Fruit fly (Drosophila melanogaster): ENCODE results near the gene CG12299.

CG12299 gene

dm6 chr2L:10736993-10737756, at the start of gene CG12299, which contains the start of gene Vha16-5:
CG12299 (plus strand) TSS chr2L:10737345.
Vha16-5 (minus strand) TSS chr2L:10737043.
- TF ChIP-seq ss (GFP tag; optimal IDR thresholded peaks at IDR 0.05) (no peak), CG3919 (GFP tag; optimal IDR thresholded peaks at IDR 0.05) (peak; percentile 86), CG6163 (GFP tag; IDR thresholded peaks at IDR 0.05) (peak; percentile 79), dsx (GFP tag; optimal IDR thresholded peaks at IDR 0.05; ENCODE audit: poor library complexity, severe bottlenecking) (no peak), Lpt (GFP tag; optimal IDR thresholded peaks at IDR 0.05) (no peak), CG8119 (GFP tag; IDR thresholded peaks at IDR 0.05) (0 out of 3 replicates have a peak, but pooled peaks have one; percentile 12), Eip78C (GFP tag) (peak; percentile 85), CG11294 (GFP tag; IDR thresholded peaks at IDR 0.05) (peak; percentile 21; the same call in 1 of the 2 replicates), CG34406 (GFP tag; optimal IDR thresholded peaks at IDR 0.05) (peak; percentile 48), cyc (GFP tag; optimal IDR thresholded peaks at IDR 0.05) (peak; percentile 70), Ets21C (GFP tag; optimal IDR thresholded peaks at IDR 0.05) (peak; percentile 65), Hr38 (GFP tag; optimal IDR thresholded peaks at IDR 0.05) (peak; percentile 45), dac (GFP tag; optimal IDR thresholded peaks at IDR 0.05) (no peak), lz (GFP tag; optimal IDR thresholded peaks at IDR 0.05) (peak; percentile 79), Met (GFP tag; optimal IDR thresholded peaks at IDR 0.05) (no peak), CG11902 (GFP tag; optimal IDR thresholded peaks at IDR 0.05) (peak; percentile 32), eg (GFP tag; IDR thresholded peaks at IDR 0.05) (peak; percentile 67), CG6276 (GFP tag; optimal IDR thresholded peaks at IDR 0.05) (no peak), CG3032 (tag; optimal IDR thresholded peaks at IDR 0.05) (peak; percentile 47), acj6 (GFP tag; optimal IDR thresholded peaks at IDR 0.05) (peak; percentile 73), CG31627 (GFP tag; optimal IDR thresholded peaks at IDR 0.05) (peak; percentile 78), CG9139 (GFP tag; optimal IDR thresholded peaks at IDR 0.05) (no peak), CG8632 (GFP tag; optimal IDR thresholded peaks at IDR 0.05) (no peak), CG1621 (tag; optimal IDR thresholded peaks at IDR 0.05) (peak; percentile 32), Hr4 (GFP tag; optimal IDR thresholded peaks at IDR 0.05) (peak; percentile 78), CG6792 (GFP tag; optimal IDR thresholded peaks at IDR 0.05) (peak; percentile 39), Sox15 (GFP tag; optimal IDR thresholded peaks at IDR 0.05) (peak; percentile 42), CG15336 (GFP tag; IDR thresholded peaks at IDR 0.05) (peak; percentile 17; the same call in 1 of the 2 replicates), Hr39 (GFP tag; optimal IDR thresholded peaks at IDR 0.05) (peak; percentile 73), fkh (GFP tag; optimal IDR thresholded peaks at IDR 0.05) (peak; percentile 77), Eip75B (GFP tag; optimal IDR thresholded peaks at IDR 0.05) (no peak), esn (GFP tag; optimal IDR thresholded peaks at IDR 0.05) (peak; percentile 82)

- TF ChIP-seq CG11902 (GFP tag; optimal IDR thresholded peaks at IDR 0.05) (no peak), CG4318 (GFP tag; optimal IDR thresholded peaks at IDR 0.05) (no peak), OdsH (GFP tag; optimal IDR thresholded peaks at IDR 0.05) (no peak), CG6163 (GFP tag; IDR thresholded peaks at IDR 0.05) (no peak), ss (GFP tag; optimal IDR thresholded peaks at IDR 0.05) (no peak), esn (GFP tag; optimal IDR thresholded peaks at IDR 0.05) (no peak)
These were observed 49.4 kb upstream of the CG12299 start for dm6 chr2L:10687794-10688185.

dm6 chr2L:10688764-10689163, 48.4 kb upstream of the CG12299 start:
- no peak for TF ChIP-seq svp (GFP tag)
- no peak for TF ChIP-seq CG8119 (GFP tag; IDR thresholded peaks at IDR 0.05)
- no peak for TF ChIP-seq Hr4 (GFP tag; optimal IDR thresholded peaks at IDR 0.05)
- no peak for TF ChIP-seq ss (GFP tag; optimal IDR thresholded peaks at IDR 0.05)
- no peak for TF ChIP-seq CG8319 (GFP tag; optimal IDR thresholded peaks at IDR 0.05)
- TF ChIP-seq Ets96B (tag; optimal IDR thresholded peaks at IDR 0.05): no peak
